Worm (Caenorhabditis elegans) whole organism, L2 larva: ENCODE measurements around the gene Y79H2A.12.

ENCODE experiments used
- aly-2 ChIP-seq: fragments of 150-350 bp; optimal IDR thresholded peaks from 2 replicates; lab custom pipeline; 2014; ENCODE audit warnings: missing biosample characterization, missing genetic modification characterization
- ceh-16 ChIP-seq: fragments of 150-350 bp; optimal IDR thresholded peaks from 2 replicates; lab custom pipeline; 2014; ENCODE audit warnings: missing biosample characterization, missing genetic modification characterization
- crh-2 ChIP-seq: sonication (generic microtip); optimal IDR thresholded peaks from 2 replicates; lab custom pipeline; 2017; ENCODE audit warnings: missing biosample characterization, missing genetic modification characterization
- nhr-10 ChIP-seq: sonication (generic microtip); optimal IDR thresholded peaks from 2 replicates; lab custom pipeline; 2017; ENCODE audit warnings: missing biosample characterization, missing genetic modification characterization
- nhr-21 ChIP-seq: fragments of 150-350 bp; optimal IDR thresholded peaks from 2 replicates; lab custom pipeline; 2014; ENCODE audit warnings: missing biosample characterization, missing genetic modification characterization
- sem-4 ChIP-seq: fragments of 150-350 bp; optimal IDR thresholded peaks from 2 replicates; lab custom pipeline; 2014; ENCODE audit warnings: missing biosample characterization, missing genetic modification reagents, missing genetic modification characterization
- sma-3 ChIP-seq: sonication (generic microtip); optimal IDR thresholded peaks from 2 replicates; lab custom pipeline; 2016; ENCODE audit warnings: missing genetic modification reagents, missing genetic modification characterization, missing compliant biosample characterization
- zag-1 ChIP-seq: fragments of 150-350 bp; optimal IDR thresholded peaks from 2 replicates; lab custom pipeline; 2014; ENCODE audit warnings: missing biosample characterization, missing genetic modification characterization
- ztf-11 ChIP-seq: sonication (generic microtip); optimal IDR thresholded peaks from 2 replicates; lab custom pipeline; 2017; ENCODE audit warnings: missing biosample characterization, missing genetic modification characterization
- ztf-4 ChIP-seq: fragments of 150-350 bp; optimal IDR thresholded peaks from 2 replicates; lab custom pipeline; 2014; ENCODE audit warnings: missing biosample characterization, missing genetic modification characterization

Gene Y79H2A.12

ce11 chrIII:11980743-11981142 lies 47.9 kb downstream of the Y79H2A.12 start:
- TF ChIP-seq ceh-16 (tag; lab: Kevin White, UChicago) = no peak
- no peak for TF ChIP-seq zag-1 (tag; lab: Kevin White, UChicago)
- no peak for TF ChIP-seq crh-2 (tag; lab: Kevin White, UChicago)
- no peak for TF ChIP-seq ztf-11 (tag; lab: Kevin White, UChicago)
- no peak for TF ChIP-seq ztf-4 (tag; lab: Kevin White, UChicago)

ce11 chrIII:11978742-11979141 lies 49.9 kb downstream of the Y79H2A.12 start, which contains the start of gene Y56A3A.30:
Y56A3A.30 (minus strand) TSS chrIII:11979065.
- TF ChIP-seq ztf-4 (tag; lab: Kevin White, UChicago) (no peak), aly-2 (tag; lab: Kevin White, UChicago) (no peak), sma-3 (GFP tag; lab: Kevin White, UChicago) (no peak), ztf-11 (tag; lab: Kevin White, UChicago) (no peak), nhr-10 (no peak), sem-4 (tag; lab: Kevin White, UChicago) (no peak), nhr-21 (no peak)
